Worm (Caenorhabditis elegans) whole organism, mixed stage, embryonic: ENCODE data around the gene cdh-3.

Experiments used
- M03D4.4 ChIP-seq: sonication (generic microtip); optimal IDR thresholded peaks from 2 replicates; lab custom pipeline; 2017; ENCODE audit warnings: mild to moderate bottlenecking, missing genetic modification characterization, missing compliant biosample characterization
- ceh-39 ChIP-seq: fragments of 150-350 bp; optimal IDR thresholded peaks from 2 replicates; lab custom pipeline; 2014; ENCODE audit warnings: missing biosample characterization, missing genetic modification characterization
- ceh-43 ChIP-seq: fragments of 200-800 bp; sonication (Bioruptor generic); optimal IDR thresholded peaks from 2 replicates; lab custom pipeline; 2018; ENCODE audit warnings: mild to moderate bottlenecking, missing genetic modification characterization, moderate library complexity, missing compliant biosample characterization
- ces-1 ChIP-seq: fragments of 150-350 bp; optimal IDR thresholded peaks from 2 replicates; lab custom pipeline; 2014; ENCODE audit warnings: missing biosample characterization, missing genetic modification reagents, missing genetic modification characterization
- cnd-1 ChIP-seq: fragments of 200-800 bp; sonication (Bioruptor generic); optimal IDR thresholded peaks from 2 replicates; lab custom pipeline; 2018; ENCODE audit warnings: mild to moderate bottlenecking, missing genetic modification characterization, missing compliant biosample characterization
- drap-1 ChIP-seq: fragments of 200-800 bp; sonication (Bioruptor generic); optimal IDR thresholded peaks from 3 replicates; lab custom pipeline; 2018; ENCODE audit warnings: mild to moderate bottlenecking, missing genetic modification characterization, missing compliant biosample characterization
- elt-1 ChIP-seq: sonication (generic microtip); optimal IDR thresholded peaks from 2 replicates; lab custom pipeline; 2017; ENCODE audit warnings: missing genetic modification characterization, mild to moderate bottlenecking, missing compliant biosample characterization, antibody characterized with exemption, moderate library complexity, borderline replicate concordance; ENCODE audit not compliant: insufficient read depth
- elt-3 ChIP-seq: fragments of 150-350 bp; optimal IDR thresholded peaks from 2 replicates; lab custom pipeline; 2014; ENCODE audit warnings: missing biosample characterization, missing genetic modification characterization
- flh-1 ChIP-seq: fragments of 200-800 bp; sonication (Bioruptor generic); optimal IDR thresholded peaks from 2 replicates; lab custom pipeline; 2018; ENCODE audit warnings: mild to moderate bottlenecking, missing genetic modification characterization, moderate library complexity, missing compliant biosample characterization
- ham-2 ChIP-seq: fragments of 200-800 bp; sonication (Bioruptor generic); optimal IDR thresholded peaks from 2 replicates; lab custom pipeline; 2018; ENCODE audit warnings: mild to moderate bottlenecking, missing genetic modification characterization, missing compliant biosample characterization
- hlh-1 ChIP-seq: fragments of 150-350 bp; optimal IDR thresholded peaks from 2 replicates; lab custom pipeline; 2014; ENCODE audit warnings: missing biosample characterization, missing genetic modification reagents, missing genetic modification characterization
- lin-13 ChIP-seq: fragments of 150-350 bp; optimal IDR thresholded peaks from 2 replicates; lab custom pipeline; 2014; ENCODE audit warnings: missing biosample characterization, missing genetic modification characterization
- lin-32 ChIP-seq: fragments of 200-800 bp; sonication (Bioruptor generic); optimal IDR thresholded peaks from 2 replicates; lab custom pipeline; 2018; ENCODE audit warnings: mild to moderate bottlenecking, missing genetic modification characterization, missing compliant biosample characterization
- lsy-2 ChIP-seq: fragments of 150-350 bp; optimal IDR thresholded peaks from 2 replicates; lab custom pipeline; 2014; ENCODE audit warnings: missing biosample characterization, missing genetic modification characterization
- mls-2 ChIP-seq: sonication (generic microtip); optimal IDR thresholded peaks from 2 replicates; lab custom pipeline; 2016; ENCODE audit warnings: mild to moderate bottlenecking, missing genetic modification characterization, moderate library complexity, missing compliant biosample characterization
- nhr-12 ChIP-seq: fragments of 150-350 bp; optimal IDR thresholded peaks from 2 replicates; lab custom pipeline; 2014; ENCODE audit warnings: missing biosample characterization, missing genetic modification characterization
- nhr-2 ChIP-seq: fragments of 150-350 bp; optimal IDR thresholded peaks from 2 replicates; lab custom pipeline; 2014; ENCODE audit warnings: missing biosample characterization, missing genetic modification characterization
- nhr-237 ChIP-seq: fragments of 150-350 bp; optimal IDR thresholded peaks from 2 replicates; lab custom pipeline; 2014; ENCODE audit warnings: missing biosample characterization, missing genetic modification characterization
- nhr-28 ChIP-seq: fragments of 150-350 bp; optimal IDR thresholded peaks from 2 replicates; lab custom pipeline; 2014; ENCODE audit warnings: missing biosample characterization, missing genetic modification characterization
- nhr-76 ChIP-seq: sonication (generic microtip); optimal IDR thresholded peaks from 2 replicates; lab custom pipeline; 2017; ENCODE audit warnings: missing biosample characterization, missing genetic modification characterization
- pha-4 ChIP-seq: fragments of 150-350 bp; optimal IDR thresholded peaks from 2 replicates; lab custom pipeline; 2018; ENCODE audit warnings: missing biosample characterization, missing genetic modification reagents, missing genetic modification characterization
- sem-2 ChIP-seq: fragments of 200-800 bp; sonication (Bioruptor generic); optimal IDR thresholded peaks from 2 replicates; lab custom pipeline; 2018; ENCODE audit warnings: mild to moderate bottlenecking, missing genetic modification characterization, missing compliant biosample characterization
- snpc-4 ChIP-seq: fragments of 150-350 bp; optimal IDR thresholded peaks from 2 replicates; lab custom pipeline; 2014; ENCODE audit warnings: missing biosample characterization, missing genetic modification characterization
- sptf-1 ChIP-seq: sonication (generic microtip); optimal IDR thresholded peaks from 2 replicates; lab custom pipeline; 2017; ENCODE audit warnings: mild to moderate bottlenecking, missing genetic modification characterization, moderate library complexity, missing compliant biosample characterization
- tbx-8 ChIP-seq: fragments of 200-800 bp; sonication (Bioruptor generic); optimal IDR thresholded peaks from 2 replicates; lab custom pipeline; 2018; ENCODE audit warnings: mild to moderate bottlenecking, missing genetic modification characterization, moderate library complexity, missing compliant biosample characterization
- unc-120 ChIP-seq: sonication (generic microtip); optimal IDR thresholded peaks from 2 replicates; lab custom pipeline; 2017; ENCODE audit warnings: missing genetic modification characterization, missing compliant biosample characterization; ENCODE audit not compliant: poor library complexity, severe bottlenecking
- unc-39 ChIP-seq: fragments of 150-350 bp; optimal IDR thresholded peaks from 2 replicates; lab custom pipeline; 2014; ENCODE audit warnings: missing biosample characterization, missing genetic modification characterization
- unc-62 ChIP-seq: fragments of 150-350 bp; optimal IDR thresholded peaks from 2 replicates; lab custom pipeline; 2014; ENCODE audit warnings: missing biosample characterization, missing genetic modification reagents, missing genetic modification characterization
- zip-8 ChIP-seq: fragments of 150-350 bp; optimal IDR thresholded peaks from 2 replicates; lab custom pipeline; 2014; ENCODE audit warnings: missing biosample characterization, missing genetic modification characterization

The cdh-3 gene

DNA sequence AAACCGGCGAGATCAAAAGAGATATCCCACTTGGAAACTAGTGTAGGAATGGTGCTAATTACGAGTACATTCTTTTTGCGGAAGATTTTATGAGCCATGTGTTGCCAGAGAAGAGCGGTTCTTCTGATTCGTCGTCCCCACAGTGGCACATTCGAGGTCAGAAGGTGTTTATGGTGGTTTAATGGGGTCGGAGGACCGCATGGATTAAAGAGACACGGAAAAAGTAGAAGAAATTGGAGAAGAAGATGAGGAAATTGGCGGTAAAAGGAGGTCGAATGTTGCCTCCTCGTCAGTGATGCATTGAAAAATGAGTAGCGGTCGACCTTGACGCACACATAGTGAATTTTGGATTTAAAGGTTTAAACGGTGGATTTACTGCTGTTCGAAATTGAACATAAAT, 20.7 kb downstream of the cdh-3 start:
- TF ChIP-seq flh-1 (GFP tag; lab: Kevin White, UChicago) (no peak), lsy-2 (tag; lab: Kevin White, UChicago) (no peak), nhr-2 (tag; lab: Kevin White, UChicago) (peak; percentile 27), tbx-8 (GFP tag; lab: Kevin White, UChicago) (no peak), ham-2 (peak; percentile 45), unc-120 (tag; lab: Kevin White, UChicago) (no peak)

DNA sequence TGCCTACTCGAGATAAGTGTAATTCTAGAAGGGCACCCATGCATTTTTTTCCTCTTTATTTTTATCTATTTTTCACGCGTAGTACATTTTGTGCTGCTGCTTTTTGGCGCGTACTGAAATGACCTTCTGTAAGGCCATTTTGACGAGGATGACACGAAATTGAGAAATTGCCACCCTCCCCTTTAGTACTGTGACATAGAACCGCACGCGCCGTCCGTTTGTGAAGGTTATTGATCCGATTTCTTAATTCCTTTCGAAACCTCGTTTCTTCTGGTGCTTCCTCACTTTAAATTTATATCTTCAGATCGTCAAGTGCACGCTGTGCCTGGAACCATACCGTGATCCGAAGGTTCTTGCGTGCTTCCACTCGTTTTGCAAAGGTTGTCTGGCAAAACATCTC, 23.2 kb downstream of the cdh-3 start:
- no peak for TF ChIP-seq ces-1 (GFP tag; lab: Kevin White, UChicago)
- no peak for TF ChIP-seq nhr-237
- no peak for TF ChIP-seq nhr-76
- no peak for TF ChIP-seq sem-2
- no peak for TF ChIP-seq unc-39 (tag; lab: Kevin White, UChicago)
- TF ChIP-seq nhr-28 (tag; lab: Kevin White, UChicago): no peak
- no peak for TF ChIP-seq ceh-43 (GFP tag; lab: Kevin White, UChicago)
- no peak for TF ChIP-seq M03D4.4 (tag; lab: Kevin White, UChicago)
- no peak for TF ChIP-seq zip-8 (tag; lab: Kevin White, UChicago)
- no peak for TF ChIP-seq lin-13 (tag; lab: Kevin White, UChicago)
- no peak for TF ChIP-seq elt-1 (tag; lab: Kevin White, UChicago)

DNA sequence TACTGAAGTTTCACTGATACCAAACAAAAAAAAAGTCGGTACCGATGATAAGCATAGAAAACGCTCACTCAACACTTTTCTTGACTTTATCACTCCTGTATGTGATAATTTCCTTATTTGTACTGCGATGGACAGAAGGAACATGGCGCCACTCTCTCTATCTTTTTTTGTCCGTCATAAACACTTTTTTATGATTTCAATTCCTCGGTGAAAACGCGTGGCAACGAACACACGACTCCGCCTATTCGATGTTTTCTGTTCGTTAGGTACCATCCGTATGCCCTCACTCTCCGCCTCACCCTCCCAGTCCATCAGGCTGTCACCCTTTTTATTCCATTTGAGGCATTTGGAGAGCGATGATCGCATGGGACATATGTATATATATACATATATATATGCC, 23.9 kb downstream of the cdh-3 start:
- no peak for TF ChIP-seq elt-3 (tag; lab: Kevin White, UChicago)
- TF ChIP-seq cnd-1 (tag; lab: Kevin White, UChicago): peak; percentile 68
- no peak for TF ChIP-seq snpc-4 (tag; lab: Kevin White, UChicago)
- no peak for TF ChIP-seq pha-4 (tag; lab: Kevin White, UChicago)
- no peak for TF ChIP-seq lsy-2 (tag; lab: Kevin White, UChicago)
- no peak for TF ChIP-seq elt-1 (tag; lab: Kevin White, UChicago)

DNA sequence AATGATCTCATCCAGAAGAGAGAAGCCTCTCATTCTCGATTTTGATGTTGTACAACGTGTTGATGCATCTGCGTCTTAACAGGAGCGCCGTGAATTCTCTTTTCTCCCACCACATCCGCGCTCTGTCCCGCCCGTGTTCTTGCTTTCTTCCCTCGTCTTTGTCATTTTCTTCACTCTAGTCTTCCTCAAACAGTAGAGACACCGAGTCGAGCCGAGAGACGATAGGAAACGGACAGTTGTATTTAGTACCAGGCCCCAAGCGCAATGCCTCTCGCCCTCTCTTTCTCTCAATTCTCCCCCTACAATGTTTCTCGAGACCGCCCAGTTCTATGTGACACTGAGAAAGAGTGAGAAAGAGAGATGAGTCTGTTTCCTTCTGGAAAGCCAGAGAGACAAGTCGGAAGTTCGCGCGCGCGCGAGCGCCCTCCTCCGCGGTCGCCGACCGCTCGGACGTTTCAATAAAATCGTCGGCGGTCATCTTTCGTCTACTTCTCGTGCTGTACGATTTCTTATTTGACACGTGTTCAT, 24.6 kb downstream of the cdh-3 start, which contains the start of gene ZK112.4:
TSS of gene ZK112.4 (minus strand) at position 478 of the 528 bp plus-strand sequence.
- TF ChIP-seq unc-120 (tag; lab: Kevin White, UChicago): peak; percentile 95
- TF ChIP-seq pha-4 (tag; lab: Kevin White, UChicago): peak; percentile 66
- no peak for TF ChIP-seq zip-8 (tag; lab: Kevin White, UChicago)
- TF ChIP-seq unc-62: peak; percentile 90
- TF ChIP-seq M03D4.4 (tag; lab: Kevin White, UChicago): peak; percentile 48
- peak; percentile 50 for TF ChIP-seq drap-1
- peak; percentile 78 for TF ChIP-seq nhr-237
- peak; percentile 4 for TF ChIP-seq lin-13 (tag; lab: Kevin White, UChicago)
- TF ChIP-seq snpc-4 (tag; lab: Kevin White, UChicago): no peak
- no peak for TF ChIP-seq ceh-39 (tag; lab: Kevin White, UChicago)
- peak; percentile 76 for TF ChIP-seq hlh-1 (tag; lab: Kevin White, UChicago)
- peak; percentile 15 for TF ChIP-seq ces-1 (GFP tag; lab: Kevin White, UChicago)
- no peak for TF ChIP-seq cnd-1 (tag; lab: Kevin White, UChicago)
- TF ChIP-seq nhr-12 (tag; lab: Kevin White, UChicago): no peak
- no peak for TF ChIP-seq lsy-2 (tag; lab: Kevin White, UChicago)
- peak; percentile 60 for TF ChIP-seq ham-2
- peak; percentile 68 for TF ChIP-seq sptf-1 (tag; lab: Kevin White, UChicago)
- TF ChIP-seq flh-1 (GFP tag; lab: Kevin White, UChicago): no peak
- TF ChIP-seq mls-2 (tag; lab: Kevin White, UChicago): peak; percentile 22

DNA sequence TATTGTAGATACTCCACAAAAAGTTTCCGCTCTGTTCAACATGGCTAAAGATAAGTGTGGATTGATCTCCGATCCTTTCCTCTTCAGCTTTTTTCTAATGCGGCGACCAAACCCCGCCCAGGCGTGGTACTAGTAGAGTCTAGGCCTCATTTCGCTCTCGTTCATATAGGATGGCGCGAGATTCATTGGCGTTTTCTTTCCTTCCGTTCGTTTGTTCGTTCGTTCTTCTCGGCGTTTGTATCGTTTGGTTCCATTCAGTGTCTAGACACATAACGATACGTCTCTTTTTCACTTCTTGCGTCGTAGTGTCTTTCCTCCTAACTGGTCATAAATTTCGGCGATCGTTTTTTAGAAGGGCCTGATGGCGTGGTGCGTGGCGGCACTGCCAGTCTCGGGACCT, 25.2 kb downstream of the cdh-3 start:
- TF ChIP-seq unc-39 (tag; lab: Kevin White, UChicago) (no peak), flh-1 (GFP tag; lab: Kevin White, UChicago) (no peak), ham-2 (no peak), M03D4.4 (tag; lab: Kevin White, UChicago) (no peak), sptf-1 (tag; lab: Kevin White, UChicago) (no peak), hlh-1 (tag; lab: Kevin White, UChicago) (no peak), snpc-4 (tag; lab: Kevin White, UChicago) (no peak), zip-8 (tag; lab: Kevin White, UChicago) (no peak), lin-32 (GFP tag; lab: Kevin White, UChicago) (no peak), cnd-1 (tag; lab: Kevin White, UChicago) (no peak), nhr-28 (tag; lab: Kevin White, UChicago) (no peak), pha-4 (tag; lab: Kevin White, UChicago) (no peak), elt-3 (tag; lab: Kevin White, UChicago) (no peak), mls-2 (tag; lab: Kevin White, UChicago) (no peak), nhr-237 (no peak), nhr-2 (tag; lab: Kevin White, UChicago) (no peak), lin-13 (tag; lab: Kevin White, UChicago) (no peak)
